Worm (Caenorhabditis elegans): Measurements from ENCODE around the gene ZK1320.13.

ZK1320.13 gene

DNA sequence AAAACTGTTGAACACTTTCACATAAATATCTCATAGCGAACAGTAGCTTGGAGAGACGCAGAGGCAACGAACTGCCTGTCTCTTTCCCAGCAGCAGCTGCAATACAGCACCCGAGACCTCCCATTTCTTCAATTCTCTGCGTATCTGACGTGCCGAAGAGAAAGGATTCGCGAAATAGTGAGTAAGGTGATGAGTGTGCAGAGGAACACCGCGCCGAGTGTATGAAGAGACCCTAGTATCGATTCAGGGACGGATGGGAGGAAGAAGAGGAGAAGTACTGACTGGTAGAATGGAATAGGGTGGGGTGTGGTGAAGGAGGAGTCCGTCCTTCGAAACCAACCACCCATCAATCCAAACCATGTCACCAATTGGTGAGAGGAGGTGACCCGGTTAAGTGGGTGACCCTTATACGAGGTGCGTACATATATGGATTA is 34.5 kb upstream of the ZK1320.13 start (continued):
- TF ChIP-seq K12H6.12 (tag; optimal IDR thresholded peaks at IDR 0.05): peak; percentile 61
- no peak for TF ChIP-seq lsl-1 (GFP tag; optimal IDR thresholded peaks at IDR 0.05)
- TF ChIP-seq hsf-1 (GFP tag; IDR thresholded peaks at IDR 0.05): no peak
- TF ChIP-seq somi-1 (GFP tag; optimal IDR thresholded peaks at IDR 0.05): peak; percentile 48
- no peak for TF ChIP-seq F37B4.10 (GFP tag; IDR thresholded peaks at IDR 0.05)
- TF ChIP-seq B0035.1 (tag; optimal IDR thresholded peaks at IDR 0.05): no peak
- 0 out of 2 replicates have a peak, but pooled peaks have one; percentile 31 for TF ChIP-seq sea-2 (GFP tag; IDR thresholded peaks at IDR 0.05)
- TF ChIP-seq die-1 (tag; optimal IDR thresholded peaks at IDR 0.05): no peak
- TF ChIP-seq ama-1 (optimal IDR thresholded peaks at IDR 0.05): no peak
- no peak for TF ChIP-seq ama-1 (GFP tag; optimal IDR thresholded peaks at IDR 0.05)
- TF ChIP-seq ceh-100 (GFP tag; IDR thresholded peaks at IDR 0.05): no peak
- no peak for TF ChIP-seq ceh-91 (GFP tag; IDR thresholded peaks at IDR 0.05)
- no peak for TF ChIP-seq ztf-26 (tag; optimal IDR thresholded peaks at IDR 0.05)
- no peak for TF ChIP-seq cebp-2 (GFP tag; IDR thresholded peaks at IDR 0.05)
- TF ChIP-seq B0336.3 (GFP tag; IDR thresholded peaks at IDR 0.05): peak; percentile 16; the same call in 1 of the 2 replicates
- TF ChIP-seq chd-7 (tag; optimal IDR thresholded peaks at IDR 0.05): peak; percentile 45
- TF ChIP-seq zfh-2 (GFP tag; conservative IDR thresholded peaks at IDR 0.05): peak; percentile 91
- no peak for TF ChIP-seq ztf-3 (GFP tag; optimal IDR thresholded peaks at IDR 0.05)
- 0 out of 2 replicates have a peak, but pooled peaks have one; percentile 42 for TF ChIP-seq K11D2.4 (GFP tag; IDR thresholded peaks at IDR 0.05)
- TF ChIP-seq egl-18 (GFP tag; IDR thresholded peaks at IDR 0.05): no peak
- TF ChIP-seq ceh-27 (GFP tag; optimal IDR thresholded peaks at IDR 0.05): peak; percentile 70
- TF ChIP-seq snpc-1.3 (tag; optimal IDR thresholded peaks at IDR 0.05; ENCODE audit: insufficient read depth): no peak
- TF ChIP-seq B0261.1 (tag; optimal IDR thresholded peaks at IDR 0.05): no peak
- TF ChIP-seq ceh-58 (GFP tag; IDR thresholded peaks at IDR 0.05): no peak
- TF ChIP-seq ztf-25 (GFP tag; IDR thresholded peaks at IDR 0.05): no peak
- TF ChIP-seq F33H1.4 (GFP tag; IDR thresholded peaks at IDR 0.05): no peak
- no peak for TF ChIP-seq ceh-79 (tag; optimal IDR thresholded peaks at IDR 0.05)
- TF ChIP-seq him-1 (tag; optimal IDR thresholded peaks at IDR 0.05): no peak
- TF ChIP-seq lin-54 (GFP tag; optimal IDR thresholded peaks at IDR 0.05): peak; percentile 37
- TF ChIP-seq egl-44 (GFP tag; IDR thresholded peaks at IDR 0.05): no peak
- no peak for TF ChIP-seq F49E8.2 (tag; optimal IDR thresholded peaks at IDR 0.05; ENCODE audit: insufficient read depth)
- TF ChIP-seq nhr-80 (tag; optimal IDR thresholded peaks at IDR 0.05): peak; percentile 41
- TF ChIP-seq lin-35 (GFP tag; optimal IDR thresholded peaks at IDR 0.05): peak in 1 of 3 experiments; percentile 51
- TF ChIP-seq attf-5 (GFP tag; optimal IDR thresholded peaks at IDR 0.05): peak; percentile 67
- TF ChIP-seq ets-4 (GFP tag; optimal IDR thresholded peaks at IDR 0.05): no peak
- peak; percentile 46; the same call in 1 of the 2 replicates for TF ChIP-seq egrh-3 (GFP tag; IDR thresholded peaks at IDR 0.05)
- no peak for TF ChIP-seq hmg-20 (GFP tag; IDR thresholded peaks at IDR 0.05)
- peak; percentile 21; the same call in 1 of the 2 replicates for TF ChIP-seq pbrm-1 (GFP tag; IDR thresholded peaks at IDR 0.05)
- no peak for TF ChIP-seq Y53F4B.3 (GFP tag; IDR thresholded peaks at IDR 0.05)
- TF ChIP-seq dpl-1 (GFP tag; optimal IDR thresholded peaks at IDR 0.05): no peak
- TF ChIP-seq fkh-3 (tag; optimal IDR thresholded peaks at IDR 0.05): no peak
- TF ChIP-seq ztf-22 (GFP tag; optimal IDR thresholded peaks at IDR 0.05): no peak
- peak; percentile 26; the same call in 1 of the 2 replicates for TF ChIP-seq attf-3 (GFP tag; conservative IDR thresholded peaks at IDR 0.05)
- no peak for TF ChIP-seq cebp-1 (GFP tag; IDR thresholded peaks at IDR 0.05)
- TF ChIP-seq cebp-1 (tag; optimal IDR thresholded peaks at IDR 0.05): peak; percentile 64
- no peak for TF ChIP-seq attf-6 (GFP tag; IDR thresholded peaks at IDR 0.05)
- no peak for TF ChIP-seq hlh-12 (tag; optimal IDR thresholded peaks at IDR 0.05)
- TF ChIP-seq nfya-1 (tag; optimal IDR thresholded peaks at IDR 0.05; ENCODE audit: borderline replicate concordance, insufficient read depth): no peak
